Fruit fly (Drosophila melanogaster): ENCODE data around the gene CG1113.

The CG1113 gene

dm6 chr3R:5211901-5212758 is 40.8 kb upstream of the CG1113 start (continued):
- peak; percentile 94 for TF ChIP-seq CG4404 (GFP tag; IDR thresholded peaks at IDR 0.05)
- no peak for TF ChIP-seq Taf1 (GFP tag; IDR thresholded peaks at IDR 0.05)
- TF ChIP-seq H15 (GFP tag; IDR thresholded peaks at IDR 0.05), result peak; percentile 60; the same call in 1 of the 3 replicates
- peak; percentile 33 for TF ChIP-seq CG10431 (GFP tag; optimal IDR thresholded peaks at IDR 0.05)
- TF ChIP-seq sens-2 (GFP tag; IDR thresholded peaks at IDR 0.05), result peak; percentile 64
- TF ChIP-seq CG34422 (GFP tag; IDR thresholded peaks at IDR 0.05), result peak; percentile 35; the same call in 1 of the 3 replicates
- TF ChIP-seq CG7271 (tag; optimal IDR thresholded peaks at IDR 0.05), result peak; percentile 90
- TF ChIP-seq Rfx (GFP tag; IDR thresholded peaks at IDR 0.05), result no peak
- no peak for TF ChIP-seq Opbp (GFP tag; IDR thresholded peaks at IDR 0.05; ENCODE audit: partially characterized antibody)
- peak; percentile 26 for TF ChIP-seq CG31388 (GFP tag; optimal IDR thresholded peaks at IDR 0.05)
- peak; percentile 88 for TF ChIP-seq gsb-n (tag; optimal IDR thresholded peaks at IDR 0.05)
- TF ChIP-seq bbx (GFP tag; IDR thresholded peaks at IDR 0.05; ENCODE audit: partially characterized antibody), result no peak
- TF ChIP-seq MESR4 (GFP tag; optimal IDR thresholded peaks at IDR 0.05), result peak; percentile 6
- no peak for TF ChIP-seq B-H1 (GFP tag; IDR thresholded peaks at IDR 0.05)
- TF ChIP-seq gce (GFP tag; IDR thresholded peaks at IDR 0.05), result no peak
- TF ChIP-seq ewg (GFP tag; optimal IDR thresholded peaks at IDR 0.05), result peak; percentile 47
- TF ChIP-seq gsb (GFP tag; IDR thresholded peaks at IDR 0.05), result no peak
- peak; percentile 52 for TF ChIP-seq CG10654 (GFP tag; optimal IDR thresholded peaks at IDR 0.05)
- TF ChIP-seq bab2 (GFP tag; optimal IDR thresholded peaks at IDR 0.05), result peak; percentile 75
- no peak for TF ChIP-seq caup (GFP tag; optimal IDR thresholded peaks at IDR 0.05; ENCODE audit: severe bottlenecking)
- TF ChIP-seq NfI (GFP tag; optimal IDR thresholded peaks at IDR 0.05), result no peak
- peak; percentile 69 for TF ChIP-seq CHES-1-like (GFP tag; optimal IDR thresholded peaks at IDR 0.05)
- TF ChIP-seq bcd (GFP tag; optimal IDR thresholded peaks at IDR 0.05), result peak; percentile 37
- TF ChIP-seq CG9609 (GFP tag; optimal IDR thresholded peaks at IDR 0.05), result peak; percentile 77
- TF ChIP-seq en (GFP tag; optimal IDR thresholded peaks at IDR 0.05), result peak; percentile 69
- TF ChIP-seq CG14050 (GFP tag; IDR thresholded peaks at IDR 0.05), result peak; percentile 24; the same call in 1 of the 3 replicates
- TF ChIP-seq lola (GFP tag; optimal IDR thresholded peaks at IDR 0.05), result peak in 1 of 3 experiments; percentile 96
- no peak for TF ChIP-seq CG11085 (GFP tag; IDR thresholded peaks at IDR 0.05)
- TF ChIP-seq Doc3 (GFP tag; IDR thresholded peaks at IDR 0.05; ENCODE audit: partially characterized antibody), result no peak
- TF ChIP-seq pzg (GFP tag; optimal IDR thresholded peaks at IDR 0.05), result no peak
- TF ChIP-seq CG10462 (GFP tag; optimal IDR thresholded peaks at IDR 0.05), result peak; percentile 71
- peak; percentile 70 for TF ChIP-seq stwl (tag; optimal IDR thresholded peaks at IDR 0.05)
- no peak for TF ChIP-seq hth (optimal IDR thresholded peaks at IDR 0.05)
- no peak for TF ChIP-seq Ada2b (GFP tag; IDR thresholded peaks at IDR 0.05)
- no peak for TF ChIP-seq dimm (GFP tag; IDR thresholded peaks at IDR 0.05)
- TF ChIP-seq Spps (tag; optimal IDR thresholded peaks at IDR 0.05), result peak; percentile 84
- TF ChIP-seq Hmr (GFP tag; optimal IDR thresholded peaks at IDR 0.05), result no peak
- TF ChIP-seq gcm2 (GFP tag; optimal IDR thresholded peaks at IDR 0.05), result peak; percentile 24
- TF ChIP-seq lilli (GFP tag; optimal IDR thresholded peaks at IDR 0.05), result peak; percentile 66
- peak; percentile 84 for TF ChIP-seq jumu (GFP tag; optimal IDR thresholded peaks at IDR 0.05)
- no peak for TF ChIP-seq CG6765 (GFP tag; optimal IDR thresholded peaks at IDR 0.05)
- peak; percentile 85 for TF ChIP-seq CG13775 (GFP tag; optimal IDR thresholded peaks at IDR 0.05)
- peak; percentile 54 for TF ChIP-seq CG13123 (GFP tag; optimal IDR thresholded peaks at IDR 0.05)
- peak; percentile 72 for TF ChIP-seq CG30403 (GFP tag; optimal IDR thresholded peaks at IDR 0.05)
- peak; percentile 43; the same call in 2 of the 3 replicates for TF ChIP-seq CG6791 (GFP tag; IDR thresholded peaks at IDR 0.05; ENCODE audit: partially characterized antibody)
- TF ChIP-seq org-1 (GFP tag; optimal IDR thresholded peaks at IDR 0.05), result peak; percentile 70
- TF ChIP-seq CG4282 (GFP tag; optimal IDR thresholded peaks at IDR 0.05), result peak; percentile 28
- TF ChIP-seq CG15601 (tag; optimal IDR thresholded peaks at IDR 0.05), result peak; percentile 65
- peak; percentile 90 for TF ChIP-seq CG16815 (GFP tag; optimal IDR thresholded peaks at IDR 0.05)

Data from whole organism, embryonic.